Fruit fly (Drosophila melanogaster) whole organism, embryonic: ENCODE measurements around the gene CG8349.
A peak's percentile ranks its signal among the peaks of the same experiment; 100 is the strongest.

Experiments used
- CG10565 ChIP-seq: fragments of 200-800 bp; sonication (Bioruptor generic); optimal IDR thresholded peaks from 3 replicates; lab custom pipeline; 2016; ENCODE audit warnings: missing biosample characterization, mild to moderate bottlenecking, missing genetic modification characterization
- CG10979 ChIP-seq: fragments of 200-800 bp; sonication (Bioruptor generic); optimal IDR thresholded peaks from 2 replicates; lab custom pipeline; 2018; ENCODE audit warnings: missing biosample characterization, mild to moderate bottlenecking, missing genetic modification characterization, moderate library complexity
- CG11247 ChIP-seq: fragments of 200-800 bp; sonication (Bioruptor generic); IDR thresholded peaks from 2 replicates; pipeline ENCODE4 v1.3.6; 2022; ENCODE audit warnings: missing biosample characterization, missing genetic modification characterization
- CG11560 ChIP-seq: fragments of 200-800 bp; sonication (Bioruptor generic); IDR thresholded peaks from 3 replicates; pipeline ENCODE4 v1.3.6; 2022; ENCODE audit warnings: missing biosample characterization, missing genetic modification characterization
- CG12219 ChIP-seq: fragments of 200-800 bp; sonication (Bioruptor generic); optimal IDR thresholded peaks from 3 replicates; lab custom pipeline; 2018; ENCODE audit warnings: missing biosample characterization, mild to moderate bottlenecking, missing genetic modification characterization
- CG14441 ChIP-seq: fragments of 200-800 bp; sonication (Bioruptor generic); IDR thresholded peaks from 2 replicates; pipeline ENCODE4 v1.3.6; 2022; ENCODE audit warnings: missing biosample characterization, missing genetic modification characterization
- CG14965 ChIP-seq: fragments of 200-800 bp; sonication (Bioruptor generic); optimal IDR thresholded peaks from 2 replicates; lab custom pipeline; 2016; ENCODE audit warnings: missing biosample characterization, missing genetic modification characterization, borderline replicate concordance
- CG15269 ChIP-seq: fragments of 200-800 bp; sonication (Bioruptor generic); optimal IDR thresholded peaks from 2 replicates; lab custom pipeline; 2018; ENCODE audit warnings: missing biosample characterization, mild to moderate bottlenecking, missing genetic modification characterization, moderate library complexity
- CG1602 ChIP-seq: fragments of 200-800 bp; sonication (Bioruptor generic); optimal IDR thresholded peaks from 3 replicates; lab custom pipeline; 2016; ENCODE audit warnings: missing biosample characterization, missing genetic modification characterization
- CG18476 ChIP-seq: fragments of 200-800 bp; sonication (Bioruptor generic); optimal IDR thresholded peaks from 2 replicates; lab custom pipeline; 2016; ENCODE audit warnings: missing biosample characterization, mild to moderate bottlenecking, missing genetic modification characterization
- CG32772 ChIP-seq: fragments of 200-800 bp; sonication (Bioruptor generic); IDR thresholded peaks from 2 replicates; pipeline ENCODE4 v1.3.6; 2022; ENCODE audit warnings: missing biosample characterization, missing genetic modification characterization
- CG3995 ChIP-seq: fragments of 200-800 bp; sonication (Bioruptor generic); optimal IDR thresholded peaks from 3 replicates; lab custom pipeline; 2016; ENCODE audit warnings: missing biosample characterization, missing genetic modification characterization
- CG6654 ChIP-seq: fragments of 200-800 bp; sonication (Bioruptor generic); optimal IDR thresholded peaks from 2 replicates; lab custom pipeline; 2017; ENCODE audit warnings: missing biosample characterization, mild to moderate bottlenecking, missing genetic modification characterization
- CG6689 ChIP-seq: fragments of 200-800 bp; sonication (Bioruptor generic); IDR thresholded peaks from 2 replicates; pipeline ENCODE4 v1.3.6; 2022; ENCODE audit warnings: missing biosample characterization, missing genetic modification characterization
- CG7745 ChIP-seq: fragments of 200-800 bp; sonication (Bioruptor generic); optimal IDR thresholded peaks from 2 replicates; lab custom pipeline; 2018; ENCODE audit warnings: missing biosample characterization, mild to moderate bottlenecking, missing genetic modification characterization, moderate library complexity
- CG7839 ChIP-seq: fragments of 200-800 bp; sonication (Bioruptor generic); optimal IDR thresholded peaks from 3 replicates; lab custom pipeline; 2018; ENCODE audit warnings: missing biosample characterization, mild to moderate bottlenecking, missing genetic modification characterization, moderate library complexity
- CG8924 ChIP-seq: fragments of 200-800 bp; optimal IDR thresholded peaks from 3 replicates; lab custom pipeline; 2019; ENCODE audit warnings: missing biosample characterization, mild to moderate bottlenecking, missing genetic modification characterization, moderate library complexity
- CkIIα-i1 ChIP-seq: fragments of 200-800 bp; sonication (Bioruptor generic); IDR thresholded peaks from 2 replicates; pipeline ENCODE4 v1.3.6; 2022; ENCODE audit warnings: missing biosample characterization, missing genetic modification characterization
- D ChIP-seq, 2 experiments: fragments of 200-800 bp in 1 of 2; fragments of >200 bp in 1 of 2; sonication (Bioruptor generic) in 1 of 2; optimal IDR thresholded peaks; 2 replicates in 1 of 2; 3 replicates in 1 of 2; lab custom pipeline; 2017; ENCODE audit warnings: mild to moderate bottlenecking in 1 of 2, missing biosample characterization in 1 of 2, missing genetic modification characterization in 1 of 2, missing genetic modification reagents in 1 of 2
- E2f1 ChIP-seq: fragments of 200-800 bp; sonication (Bioruptor generic); IDR thresholded peaks from 2 replicates; pipeline ENCODE4 v1.3.6; 2022; ENCODE audit warnings: missing biosample characterization, missing genetic modification characterization
- Ets97D ChIP-seq: fragments of 200-800 bp; sonication (Bioruptor generic); optimal IDR thresholded peaks from 3 replicates; lab custom pipeline; 2016; ENCODE audit warnings: missing biosample characterization, missing genetic modification characterization
- Fer3 ChIP-seq: fragments of 200-800 bp; sonication (Bioruptor generic); optimal IDR thresholded peaks from 2 replicates; lab custom pipeline; 2018; ENCODE audit warnings: missing biosample characterization, mild to moderate bottlenecking, missing genetic modification characterization, moderate library complexity
- Gug ChIP-seq: fragments of 200-800 bp; sonication (Bioruptor generic); IDR thresholded peaks from 4 replicates; pipeline ENCODE4 v1.3.6; 2022; ENCODE audit warnings: missing biosample characterization, missing genetic modification characterization
- HLH3B ChIP-seq: fragments of 200-800 bp; sonication (Bioruptor generic); IDR thresholded peaks from 2 replicates; pipeline ENCODE4 v1.3.6; 2022; ENCODE audit warnings: missing biosample characterization, missing genetic modification characterization
- HLHmδ ChIP-seq: fragments of 200-800 bp; sonication (Bioruptor generic); optimal IDR thresholded peaks from 2 replicates; lab custom pipeline; 2018; ENCODE audit warnings: missing biosample characterization, mild to moderate bottlenecking, missing genetic modification characterization, moderate library complexity
- Hr78 ChIP-seq, 2 experiments: fragments of 200-800 bp in 1 of 2; fragments of >200 bp in 1 of 2; sonication (Bioruptor generic) in 1 of 2; optimal IDR thresholded peaks; 2 replicates each; lab custom pipeline; 2017 to 2019; ENCODE audit warnings: missing biosample characterization in 2 of 2, missing genetic modification characterization in 2 of 2, mild to moderate bottlenecking in 1 of 2, moderate library complexity in 1 of 2
- Kr ChIP-seq: fragments of 200-800 bp; sonication (Bioruptor generic); optimal IDR thresholded peaks from 2 replicates; lab custom pipeline; 2017; ENCODE audit warnings: missing biosample characterization, mild to moderate bottlenecking, missing genetic modification characterization
- Nf-YA ChIP-seq: fragments of 200-800 bp; sonication (Bioruptor generic); IDR thresholded peaks from 2 replicates; pipeline ENCODE4 v1.3.6; 2022; ENCODE audit warnings: missing biosample characterization, missing genetic modification characterization
- Optix ChIP-seq: fragments of 200-800 bp; sonication (Bioruptor generic); IDR thresholded peaks from 3 replicates; pipeline ENCODE4 v1.3.6; 2022; ENCODE audit warnings: missing biosample characterization, missing genetic modification characterization
- Sox102F ChIP-seq: fragments of 200-800 bp; sonication (Bioruptor generic); optimal IDR thresholded peaks from 2 replicates; lab custom pipeline; 2018; ENCODE audit warnings: missing biosample characterization, mild to moderate bottlenecking, missing genetic modification characterization, moderate library complexity
- TFAM ChIP-seq: fragments of 200-800 bp; sonication (Bioruptor generic); optimal IDR thresholded peaks from 2 replicates; lab custom pipeline; 2017; ENCODE audit warnings: missing biosample characterization, missing genetic modification characterization, inconsistent platforms
- bcd ChIP-seq: fragments of 200-800 bp; sonication (Bioruptor generic); optimal IDR thresholded peaks from 2 replicates; lab custom pipeline; 2017; ENCODE audit warnings: missing biosample characterization, mild to moderate bottlenecking, missing genetic modification characterization
- cad ChIP-seq: fragments of >200 bp; optimal IDR thresholded peaks from 2 replicates; lab custom pipeline; 2017; ENCODE audit warnings: missing biosample characterization, missing genetic modification characterization
- dmrt99B ChIP-seq: fragments of 200-800 bp; sonication (Bioruptor generic); optimal IDR thresholded peaks from 2 replicates; lab custom pipeline; 2018; ENCODE audit warnings: missing biosample characterization, mild to moderate bottlenecking, missing genetic modification characterization, moderate library complexity
- dysf ChIP-seq: fragments of 200-800 bp; sonication (Bioruptor generic); IDR thresholded peaks from 3 replicates; pipeline ENCODE4 v1.3.6; 2022; ENCODE audit warnings: missing biosample characterization, missing genetic modification characterization
- exex ChIP-seq: fragments of 200-800 bp; sonication (Bioruptor generic); optimal IDR thresholded peaks from 4 replicates; lab custom pipeline; 2018; ENCODE audit warnings: missing biosample characterization, mild to moderate bottlenecking, missing genetic modification characterization, moderate library complexity
- gsb-n ChIP-seq: fragments of 200-800 bp; sonication (Bioruptor generic); optimal IDR thresholded peaks from 3 replicates; lab custom pipeline; 2018; ENCODE audit warnings: missing biosample characterization, mild to moderate bottlenecking, missing genetic modification characterization
- her ChIP-seq: fragments of 200-800 bp; sonication (Bioruptor generic); optimal IDR thresholded peaks from 2 replicates; lab custom pipeline; 2016; ENCODE audit warnings: missing biosample characterization, missing genetic modification characterization
- ken ChIP-seq: fragments of 200-800 bp; sonication (Bioruptor generic); IDR thresholded peaks from 3 replicates; pipeline ENCODE4 v1.3.6; 2022; ENCODE audit warnings: missing biosample characterization, missing genetic modification characterization
- klu ChIP-seq: fragments of 200-800 bp; sonication (Bioruptor generic); IDR thresholded peaks from 2 replicates; pipeline ENCODE4 v1.3.6; 2022; ENCODE audit warnings: missing biosample characterization, missing genetic modification characterization
- knrl ChIP-seq: fragments of 200-800 bp; sonication (Bioruptor generic); IDR thresholded peaks from 3 replicates; pipeline ENCODE4 v1.3.6; 2022; ENCODE audit warnings: missing biosample characterization, missing genetic modification characterization; ENCODE audit not compliant: partially characterized antibody
- maf-S ChIP-seq: fragments of 200-800 bp; sonication (Bioruptor generic); optimal IDR thresholded peaks from 2 replicates; lab custom pipeline; 2016; ENCODE audit warnings: missing biosample characterization, missing genetic modification characterization
- onecut ChIP-seq: fragments of 200-800 bp; sonication (Bioruptor generic); IDR thresholded peaks from 2 replicates; pipeline ENCODE4 v1.3.6; 2022; ENCODE audit warnings: missing biosample characterization, missing genetic modification characterization
- pho ChIP-seq: fragments of 200-800 bp; sonication (Bioruptor generic); optimal IDR thresholded peaks from 2 replicates; lab custom pipeline; 2016; ENCODE audit warnings: missing biosample characterization, missing genetic modification characterization
- pnt ChIP-seq: fragments of 200-800 bp; sonication (Bioruptor generic); optimal IDR thresholded peaks from 3 replicates; lab custom pipeline; 2016; ENCODE audit warnings: missing biosample characterization, missing genetic modification characterization
- pzg ChIP-seq: fragments of 200-800 bp; sonication (Bioruptor generic); optimal IDR thresholded peaks from 3 replicates; lab custom pipeline; 2018; ENCODE audit warnings: missing biosample characterization, mild to moderate bottlenecking, missing genetic modification characterization, moderate library complexity
- ranshi ChIP-seq: fragments of 200-800 bp; sonication (Bioruptor generic); IDR thresholded peaks from 2 replicates; pipeline ENCODE4 v1.3.6; 2022; ENCODE audit warnings: missing biosample characterization, missing genetic modification characterization
- ro ChIP-seq: fragments of 200-800 bp; sonication (Bioruptor generic); IDR thresholded peaks from 2 replicates; pipeline ENCODE4 v1.3.6; 2022; ENCODE audit warnings: missing biosample characterization, missing genetic modification characterization
- sim ChIP-seq: fragments of 200-800 bp; sonication (Bioruptor generic); IDR thresholded peaks from 2 replicates; pipeline ENCODE4 v1.3.6; 2022; ENCODE audit warnings: missing biosample characterization, missing genetic modification characterization

Gene CG8349

DNA sequence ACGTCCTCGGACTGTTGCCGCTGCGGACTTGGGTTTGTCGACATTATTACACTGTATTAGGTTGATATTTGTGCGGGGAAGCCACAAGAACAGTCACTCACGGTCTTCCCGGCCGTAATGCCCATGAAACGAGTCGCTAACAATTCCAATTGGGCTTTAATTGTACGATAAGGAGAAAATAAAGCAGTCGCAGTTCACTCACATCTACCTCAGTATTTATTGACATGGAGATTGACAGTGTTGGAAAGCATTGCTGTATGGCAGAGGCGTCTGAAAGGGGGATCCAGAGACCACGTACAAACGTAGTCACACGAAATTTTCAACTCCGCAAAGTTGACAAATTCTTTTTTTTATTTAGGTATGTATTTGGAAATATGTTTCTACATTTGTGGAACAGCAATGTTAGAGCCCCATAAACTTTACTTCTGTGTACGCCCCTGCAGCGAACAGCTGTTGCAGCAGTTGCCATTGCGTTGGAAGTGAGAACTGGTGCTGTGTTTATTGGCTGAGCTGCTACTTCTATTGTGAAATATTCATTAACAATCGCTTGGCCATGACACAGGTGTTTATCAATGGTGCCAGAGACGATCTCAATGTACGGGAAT lies 2.9 kb upstream of the CG8349 start, which contains the start of the genes CG8372 and CG8360 (continued):
- TF ChIP-seq Gug (GFP tag; lab: Robert Waterston, UW) (peak; percentile 99), CG3995 (GFP tag; lab: Kevin White, UChicago) (peak; percentile 93), CG1602 (GFP tag; lab: Kevin White, UChicago) (peak; percentile 99), sim (GFP tag; lab: Robert Waterston, UW) (peak; percentile 98), bcd (peak; percentile 99), CG7745 (peak; percentile 18), CG14441 (GFP tag; lab: Robert Waterston, UW) (peak; percentile 99), TFAM (GFP tag; lab: Kevin White, UChicago) (peak; percentile 90), CG18476 (peak; percentile 98), CG11560 (tag; lab: Robert Waterston, UW) (peak; percentile 93), her (peak; percentile 98), gsb-n (tag; lab: Kevin White, UChicago) (peak; percentile 95), Hr78 (GFP tag; optimal IDR thresholded peaks at IDR 0.05; lab: Kevin White, UChicago) (peak in 1 of 2 experiments; percentile 89), dysf (GFP tag; lab: Robert Waterston, UW) (peak; percentile 99), CG11247 (GFP tag; lab: Robert Waterston, UW) (peak; percentile 99), CG10565 (GFP tag; lab: Kevin White, UChicago) (peak; percentile 97), CG8924 (tag; lab: Kevin White, UChicago) (peak; percentile 98), Kr (peak; percentile 18), D (optimal IDR thresholded peaks at IDR 0.05; lab: Kevin White, UChicago) (no peak), D (GFP tag; optimal IDR thresholded peaks at IDR 0.05; lab: Kevin White, UChicago) (peak; percentile 98), CG15269 (tag; lab: Kevin White, UChicago) (peak; percentile 99), CG7839 (tag; lab: Kevin White, UChicago) (peak; percentile 99), dmrt99B (peak; percentile 98), pnt (GFP tag; lab: Kevin White, UChicago) (peak; percentile 99), CG14965 (GFP tag; lab: Kevin White, UChicago) (peak; percentile 90), Ets97D (GFP tag; lab: Kevin White, UChicago) (peak; percentile 96), pho (GFP tag; lab: Kevin White, UChicago) (peak; percentile 99), Nf-YA (peak; percentile 97), knrl (GFP tag; lab: Robert Waterston, UW) (peak; percentile 57; the same call in 2 of the 3 replicates), CG32772 (GFP tag; lab: Robert Waterston, UW) (peak; percentile 99), HLH3B (GFP tag; lab: Robert Waterston, UW) (peak; percentile 99), CG6689 (GFP tag; lab: Robert Waterston, UW) (peak; percentile 99), exex (tag; lab: Kevin White, UChicago) (peak; percentile 93), onecut (GFP tag; lab: Robert Waterston, UW) (peak; percentile 96), pzg (GFP tag; lab: Kevin White, UChicago) (peak; percentile 74), CG6654 (GFP tag; lab: Kevin White, UChicago) (peak; percentile 93), ken (GFP tag; lab: Robert Waterston, UW) (peak; percentile 99), maf-S (peak; percentile 99), CkIIα-i1 (GFP tag; lab: Robert Waterston, UW) (peak; percentile 92), E2f1 (peak; percentile 99), CG12219 (GFP tag; lab: Kevin White, UChicago) (peak; percentile 98), HLHmδ (GFP tag; lab: Kevin White, UChicago) (no peak), Fer3 (tag; lab: Kevin White, UChicago) (peak; percentile 98), ro (GFP tag; lab: Robert Waterston, UW) (peak; percentile 98), Sox102F (peak; percentile 98), cad (peak; percentile 39), ranshi (peak; percentile 99), CG10979 (tag; lab: Kevin White, UChicago) (peak; percentile 98), Optix (peak; percentile 99), klu (GFP tag; lab: Robert Waterston, UW) (peak; percentile 98)
